Worm (Caenorhabditis elegans) whole organism, young adult: Measurements from ENCODE around the gene daf-38.
A peak's percentile ranks its signal among the peaks of the same experiment; 100 is the strongest.

Source experiments
- B0336.3 ChIP-seq: fragments of 200-800 bp; sonication (Bioruptor generic); IDR thresholded peaks from 2 replicates; pipeline ENCODE4 v1.3.6; 2022; ENCODE audit warnings: missing genetic modification characterization, missing compliant biosample characterization
- D2030.7 ChIP-seq: fragments of 200-800 bp; sonication (Bioruptor generic); IDR thresholded peaks from 2 replicates; pipeline ENCODE4 v1.3.6; 2022; ENCODE audit warnings: missing genetic modification reagents, missing genetic modification characterization, missing compliant biosample characterization
- F10E7.11 ChIP-seq: sonication (generic microtip); optimal IDR thresholded peaks from 2 replicates; lab custom pipeline; 2017; ENCODE audit warnings: mild to moderate bottlenecking, missing genetic modification characterization, moderate library complexity, missing compliant biosample characterization
- F22D6.2 ChIP-seq: sonication (generic microtip); optimal IDR thresholded peaks from 2 replicates; lab custom pipeline; 2016; ENCODE audit warnings: mild to moderate bottlenecking, missing genetic modification characterization, missing compliant biosample characterization
- F37B4.10 ChIP-seq: fragments of 200-800 bp; sonication (Bioruptor generic); IDR thresholded peaks from 2 replicates; pipeline ENCODE4 v1.3.6; 2022; ENCODE audit warnings: missing genetic modification characterization, missing compliant biosample characterization
- F52B5.7 ChIP-seq: sonication (generic microtip); optimal IDR thresholded peaks from 2 replicates; lab custom pipeline; 2016; ENCODE audit warnings: mild to moderate bottlenecking, missing genetic modification characterization, missing compliant biosample characterization
- F55B11.4 ChIP-seq: sonication (generic microtip); optimal IDR thresholded peaks from 2 replicates; lab custom pipeline; 2016; ENCODE audit warnings: missing compliant biosample characterization, missing genetic modification characterization, borderline replicate concordance; ENCODE audit not compliant: insufficient read depth
- K12H6.12 ChIP-seq: fragments of 200-800 bp; sonication (Bioruptor generic); optimal IDR thresholded peaks from 2 replicates; lab custom pipeline; 2018; ENCODE audit warnings: mild to moderate bottlenecking, missing genetic modification characterization, missing compliant biosample characterization
- T07F8.4 ChIP-seq: sonication (generic microtip); optimal IDR thresholded peaks from 2 replicates; lab custom pipeline; 2016; ENCODE audit warnings: mild to moderate bottlenecking, missing genetic modification characterization, moderate library complexity, missing compliant biosample characterization
- Y53F4B.3 ChIP-seq: fragments of 200-800 bp; sonication (Bioruptor generic); IDR thresholded peaks from 2 replicates; pipeline ENCODE4 v1.3.6; 2022; ENCODE audit warnings: missing genetic modification reagents, missing genetic modification characterization, missing compliant biosample characterization
- Y56A3A.18 ChIP-seq: fragments of 200-800 bp; sonication (Bioruptor generic); IDR thresholded peaks from 2 replicates; pipeline ENCODE4 v1.3.6; 2022; ENCODE audit warnings: missing genetic modification reagents, missing genetic modification characterization, missing compliant biosample characterization
- Y67H2A.10 ChIP-seq: fragments of 200-800 bp; sonication (Bioruptor generic); conservative IDR thresholded peaks from 2 replicates; pipeline ENCODE4 v1.3.6; 2022; ENCODE audit warnings: missing genetic modification reagents, missing genetic modification characterization, missing compliant biosample characterization
- akir-1 ChIP-seq: fragments of 200-800 bp; sonication (Bioruptor generic); optimal IDR thresholded peaks from 2 replicates; lab custom pipeline; 2018; ENCODE audit warnings: mild to moderate bottlenecking, missing genetic modification characterization, moderate library complexity, missing compliant biosample characterization
- atf-7 ChIP-seq: sonication (generic microtip); optimal IDR thresholded peaks from 2 replicates; lab custom pipeline; 2017; ENCODE audit warnings: mild to moderate bottlenecking, missing genetic modification characterization, missing compliant biosample characterization
- athp-1 ChIP-seq: sonication (generic microtip); optimal IDR thresholded peaks from 2 replicates; lab custom pipeline; 2017; ENCODE audit warnings: mild to moderate bottlenecking, missing genetic modification characterization, missing compliant biosample characterization
- attf-3 ChIP-seq: fragments of 200-800 bp; sonication (Bioruptor generic); conservative IDR thresholded peaks from 2 replicates; pipeline ENCODE4 v1.3.6; 2022; ENCODE audit warnings: missing genetic modification reagents, missing genetic modification characterization, missing compliant biosample characterization
- attf-6 ChIP-seq: fragments of 200-800 bp; sonication (Bioruptor generic); IDR thresholded peaks from 2 replicates; pipeline ENCODE4 v1.3.6; 2022; ENCODE audit warnings: missing genetic modification reagents, missing genetic modification characterization, missing compliant biosample characterization
- bed-1 ChIP-seq: fragments of 200-800 bp; sonication (Bioruptor generic); IDR thresholded peaks from 2 replicates; pipeline ENCODE4 v1.3.6; 2022; ENCODE audit warnings: missing genetic modification reagents, missing genetic modification characterization, missing compliant biosample characterization
- ccch-3 ChIP-seq: fragments of 200-800 bp; sonication (Bioruptor generic); optimal IDR thresholded peaks from 2 replicates; lab custom pipeline; 2018; ENCODE audit warnings: mild to moderate bottlenecking, missing genetic modification characterization, missing compliant biosample characterization
- cebp-1 ChIP-seq, 2 experiments: fragments of 200-800 bp in 1 of 2; sonication (Bioruptor generic) in 1 of 2; sonication (generic microtip) in 1 of 2; IDR thresholded peaks in 1 of 2; optimal IDR thresholded peaks in 1 of 2; 2 replicates each; pipeline versions ENCODE4 v1.3.6 to Lab custom; 2017 to 2022; ENCODE audit warnings: missing compliant biosample characterization in 2 of 2, missing genetic modification characterization in 2 of 2, mild to moderate bottlenecking in 1 of 2, missing genetic modification reagents in 1 of 2, moderate library complexity in 1 of 2
- ceh-100 ChIP-seq: fragments of 200-800 bp; sonication (Bioruptor generic); IDR thresholded peaks from 2 replicates; pipeline ENCODE4 v1.3.6; 2022; ENCODE audit warnings: missing genetic modification reagents, missing genetic modification characterization, missing compliant biosample characterization
- ceh-40 ChIP-seq: fragments of 200-800 bp; sonication (Bioruptor generic); IDR thresholded peaks from 2 replicates; pipeline ENCODE4 v1.3.6; 2022; ENCODE audit warnings: missing genetic modification characterization, missing compliant biosample characterization
- die-1 ChIP-seq: sonication (generic microtip); optimal IDR thresholded peaks from 2 replicates; lab custom pipeline; 2016; ENCODE audit warnings: missing genotype, mild to moderate bottlenecking, missing genetic modification characterization, missing compliant biosample characterization
- dox-1 ChIP-seq: fragments of 200-800 bp; sonication (Bioruptor generic); IDR thresholded peaks from 2 replicates; pipeline ENCODE4 v1.3.6; 2022; ENCODE audit warnings: missing genetic modification reagents, missing genetic modification characterization, missing compliant biosample characterization
- egrh-3 ChIP-seq: fragments of 200-800 bp; sonication (Bioruptor generic); IDR thresholded peaks from 2 replicates; pipeline ENCODE4 v1.3.6; 2022; ENCODE audit warnings: missing genetic modification reagents, missing genetic modification characterization, missing compliant biosample characterization
- ekl-4 ChIP-seq: fragments of 200-800 bp; sonication (Bioruptor generic); IDR thresholded peaks from 2 replicates; pipeline ENCODE4 v1.3.6; 2022; ENCODE audit warnings: missing genetic modification reagents, missing genetic modification characterization, missing compliant biosample characterization
- gei-17 ChIP-seq: fragments of 200-800 bp; sonication (Bioruptor generic); optimal IDR thresholded peaks from 2 replicates; lab custom pipeline; 2018; ENCODE audit warnings: mild to moderate bottlenecking, missing genetic modification characterization, missing compliant biosample characterization
- let-526 ChIP-seq: fragments of 200-800 bp; sonication (Bioruptor generic); IDR thresholded peaks from 2 replicates; pipeline ENCODE4 v1.3.6; 2022; ENCODE audit warnings: missing genetic modification reagents, missing genetic modification characterization, missing compliant biosample characterization
- lin-35 ChIP-seq, 3 experiments: fragments of 150-350 bp in 2 of 3; sonication (generic microtip) in 1 of 3; optimal IDR thresholded peaks; 2 replicates each; lab custom pipeline; 2014 to 2018; ENCODE audit warnings: missing biosample characterization in 3 of 3, missing genetic modification characterization in 3 of 3, missing genetic modification reagents in 3 of 3
- lin-40 ChIP-seq: sonication (generic microtip); optimal IDR thresholded peaks from 2 replicates; lab custom pipeline; 2016; ENCODE audit warnings: missing genetic modification characterization, mild to moderate bottlenecking, missing compliant biosample characterization, missing genotype, missing genetic modification reagents
- lir-1 ChIP-seq: fragments of 200-800 bp; sonication (Bioruptor generic); conservative IDR thresholded peaks from 2 replicates; pipeline ENCODE4 v1.3.6; 2022; ENCODE audit warnings: missing genetic modification reagents, missing genetic modification characterization, missing compliant biosample characterization
- lsy-27 ChIP-seq: sonication (generic microtip); optimal IDR thresholded peaks from 2 replicates; lab custom pipeline; 2017; ENCODE audit warnings: missing genetic modification characterization, mild to moderate bottlenecking, missing compliant biosample characterization, antibody characterized with exemption, missing genotype, borderline replicate concordance; ENCODE audit not compliant: insufficient read depth
- madf-6 ChIP-seq: fragments of 200-800 bp; sonication (Bioruptor generic); IDR thresholded peaks from 2 replicates; pipeline ENCODE4 v1.3.6; 2022; ENCODE audit warnings: missing genetic modification reagents, missing genetic modification characterization, missing compliant biosample characterization
- mcd-1 ChIP-seq: fragments of 200-800 bp; sonication (Bioruptor generic); IDR thresholded peaks from 2 replicates; pipeline ENCODE4 v1.3.6; 2022; ENCODE audit warnings: missing genetic modification reagents, missing genetic modification characterization, missing compliant biosample characterization
- mxl-1 ChIP-seq: sonication (generic microtip); optimal IDR thresholded peaks from 2 replicates; lab custom pipeline; 2016; ENCODE audit warnings: missing genetic modification characterization, missing compliant biosample characterization
- nhr-90 ChIP-seq: sonication (generic microtip); optimal IDR thresholded peaks from 2 replicates; lab custom pipeline; 2016; ENCODE audit warnings: missing genotype, mild to moderate bottlenecking, missing genetic modification characterization, missing compliant biosample characterization
- pha-4 ChIP-seq: fragments of 150-350 bp; sonication (generic microtip); optimal IDR thresholded peaks from 2 replicates; lab custom pipeline; 2014; ENCODE audit warnings: missing biosample characterization, missing genetic modification reagents, missing genetic modification characterization
- repo-1 ChIP-seq: sonication (generic microtip); optimal IDR thresholded peaks from 2 replicates; lab custom pipeline; 2017; ENCODE audit warnings: mild to moderate bottlenecking, missing genetic modification characterization, missing compliant biosample characterization
- sea-2 ChIP-seq: fragments of 200-800 bp; sonication (Bioruptor generic); IDR thresholded peaks from 2 replicates; pipeline ENCODE4 v1.3.6; 2022; ENCODE audit warnings: missing genetic modification characterization, missing compliant biosample characterization
- somi-1 ChIP-seq: fragments of 200-800 bp; sonication (Bioruptor generic); optimal IDR thresholded peaks from 2 replicates; lab custom pipeline; 2018; ENCODE audit warnings: mild to moderate bottlenecking, missing genetic modification characterization, missing compliant biosample characterization
- tlf-1 ChIP-seq: fragments of 200-800 bp; sonication (Bioruptor generic); optimal IDR thresholded peaks from 2 replicates; lab custom pipeline; 2018; ENCODE audit warnings: mild to moderate bottlenecking, missing genetic modification characterization, missing compliant biosample characterization
- unc-130 ChIP-seq: sonication (generic microtip); optimal IDR thresholded peaks from 2 replicates; lab custom pipeline; 2016; ENCODE audit warnings: missing genetic modification reagents, missing genetic modification characterization, missing compliant biosample characterization
- unc-62 ChIP-seq: fragments of 150-350 bp; optimal IDR thresholded peaks from 2 replicates; lab custom pipeline; 2014; ENCODE audit warnings: missing biosample characterization, missing genetic modification reagents, missing genetic modification characterization
- xnd-1 ChIP-seq: sonication (generic microtip); optimal IDR thresholded peaks from 2 replicates; lab custom pipeline; 2016; ENCODE audit warnings: missing genotype, missing genetic modification reagents, missing genetic modification characterization, missing compliant biosample characterization
- zfh-2 ChIP-seq: fragments of 200-800 bp; sonication (Bioruptor generic); conservative IDR thresholded peaks from 2 replicates; pipeline ENCODE4 v1.3.6; 2022; ENCODE audit warnings: missing genetic modification reagents, missing genetic modification characterization, missing compliant biosample characterization
- ztf-26 ChIP-seq: sonication (generic microtip); optimal IDR thresholded peaks from 2 replicates; lab custom pipeline; 2017; ENCODE audit warnings: missing genetic modification characterization, missing compliant biosample characterization

The daf-38 gene

ce11 chrIV:15793213-15793612 is 26.6 kb upstream of the daf-38 start (continued):
- TF ChIP-seq lsy-27 (tag; lab: Kevin White, UChicago) (no peak), lir-1 (GFP tag; lab: Robert Waterston, UW) (no peak), akir-1 (GFP tag; lab: Kevin White, UChicago) (no peak), attf-3 (GFP tag; lab: Robert Waterston, UW) (no peak), ztf-26 (tag; lab: Kevin White, UChicago) (no peak), somi-1 (GFP tag; lab: Kevin White, UChicago) (no peak), lin-35 (GFP tag; optimal IDR thresholded peaks at IDR 0.05; lab: Kevin White, UChicago) (no peak), Y56A3A.18 (GFP tag; lab: Robert Waterston, UW) (no peak), gei-17 (no peak), T07F8.4 (tag; lab: Kevin White, UChicago) (no peak), F22D6.2 (tag; lab: Kevin White, UChicago) (no peak), lin-40 (tag; lab: Kevin White, UChicago) (no peak), F37B4.10 (GFP tag; lab: Robert Waterston, UW) (no peak), D2030.7 (GFP tag; lab: Robert Waterston, UW) (peak; percentile 67), athp-1 (tag; lab: Kevin White, UChicago) (no peak), ceh-40 (GFP tag; lab: Robert Waterston, UW) (no peak), K12H6.12 (no peak), bed-1 (GFP tag; lab: Robert Waterston, UW) (no peak), atf-7 (tag; lab: Kevin White, UChicago) (no peak), ekl-4 (no peak), dox-1 (GFP tag; lab: Robert Waterston, UW) (no peak), Y67H2A.10 (no peak), die-1 (tag; lab: Kevin White, UChicago) (peak; percentile 45), mxl-1 (tag; lab: Kevin White, UChicago) (no peak), egrh-3 (no peak), B0336.3 (GFP tag; lab: Robert Waterston, UW) (no peak), F55B11.4 (tag; lab: Kevin White, UChicago) (no peak), unc-62 (GFP tag; lab: Kevin White, UChicago) (no peak), madf-6 (no peak), pha-4 (tag; lab: Kevin White, UChicago) (no peak), unc-130 (GFP tag; lab: Kevin White, UChicago) (no peak), tlf-1 (GFP tag; lab: Kevin White, UChicago) (no peak), F52B5.7 (tag; lab: Kevin White, UChicago) (no peak), Y53F4B.3 (GFP tag; lab: Robert Waterston, UW) (no peak), mcd-1 (GFP tag; lab: Robert Waterston, UW) (peak; percentile 30; the same call in 1 of the 2 replicates), let-526 (no peak), xnd-1 (no peak), nhr-90 (peak; percentile 15), repo-1 (tag; lab: Kevin White, UChicago) (no peak), cebp-1 (GFP tag; IDR thresholded peaks at IDR 0.05; lab: Robert Waterston, UW) (0 out of 2 replicates have a peak, but pooled peaks have one; percentile 33), cebp-1 (tag; optimal IDR thresholded peaks at IDR 0.05; lab: Kevin White, UChicago) (no peak), F10E7.11 (tag; lab: Kevin White, UChicago) (no peak), sea-2 (no peak), attf-6 (peak; percentile 98), ceh-100 (GFP tag; lab: Robert Waterston, UW) (no peak), zfh-2 (GFP tag; lab: Robert Waterston, UW) (no peak), ccch-3 (no peak)
